Fruit fly (Drosophila melanogaster) whole organism, pupa: ENCODE measurements around the gene Tehao.

Experiments
- CG10348 ChIP-seq: fragments of 200-800 bp; sonication (Bioruptor generic); IDR thresholded peaks from 2 replicates; pipeline ENCODE4 v1.3.6; 2022; ENCODE audit warnings: missing biosample characterization, missing genetic modification characterization
- CG12605 ChIP-seq: fragments of 200-800 bp; sonication (Bioruptor generic); IDR thresholded peaks from 2 replicates; pipeline ENCODE4 v1.3.6; 2022; ENCODE audit warnings: missing biosample characterization, missing genetic modification characterization
- CG13204 ChIP-seq: fragments of 200-800 bp; sonication (Bioruptor generic); optimal IDR thresholded peaks from 2 replicates; lab custom pipeline; 2018; ENCODE audit warnings: missing biosample characterization, mild to moderate bottlenecking, missing genetic modification characterization, moderate library complexity
- CG14655 ChIP-seq: fragments of 200-800 bp; sonication (Bioruptor generic); optimal IDR thresholded peaks from 3 replicates; lab custom pipeline; 2017; ENCODE audit warnings: mild to moderate bottlenecking, missing biosample characterization, missing genetic modification reagents, missing genetic modification characterization
- CG15710 ChIP-seq: fragments of 200-800 bp; sonication (Bioruptor generic); optimal IDR thresholded peaks from 2 replicates; lab custom pipeline; 2018; ENCODE audit warnings: missing biosample characterization, mild to moderate bottlenecking, missing genetic modification characterization, moderate library complexity
- CG17806 ChIP-seq: fragments of 200-800 bp; sonication (Bioruptor generic); optimal IDR thresholded peaks from 2 replicates; lab custom pipeline; 2018; ENCODE audit warnings: missing biosample characterization, mild to moderate bottlenecking, missing genetic modification characterization, moderate library complexity
- CG32121 ChIP-seq: fragments of 200-800 bp; sonication (Bioruptor generic); IDR thresholded peaks from 2 replicates; pipeline ENCODE4 v1.3.6; 2022; ENCODE audit warnings: missing biosample characterization, missing genetic modification characterization
- CG34367 ChIP-seq: fragments of 200-800 bp; sonication (Bioruptor generic); optimal IDR thresholded peaks from 2 replicates; lab custom pipeline; 2018; ENCODE audit warnings: missing biosample characterization, mild to moderate bottlenecking, missing genetic modification characterization
- CG4496 ChIP-seq: fragments of 200-800 bp; sonication (Bioruptor generic); IDR thresholded peaks from 3 replicates; pipeline ENCODE4 v1.3.6; 2022; ENCODE audit warnings: missing biosample characterization, missing genetic modification characterization
- CG8159 ChIP-seq: fragments of 200-800 bp; sonication (Bioruptor generic); optimal IDR thresholded peaks from 3 replicates; lab custom pipeline; 2018; ENCODE audit warnings: missing biosample characterization, mild to moderate bottlenecking, missing genetic modification characterization, moderate library complexity
- CG8301 ChIP-seq: fragments of 200-800 bp; sonication (Bioruptor generic); optimal IDR thresholded peaks from 2 replicates; lab custom pipeline; 2018; ENCODE audit warnings: missing biosample characterization, mild to moderate bottlenecking, missing genetic modification characterization
- CG9948 ChIP-seq: fragments of 200-800 bp; sonication (Bioruptor generic); optimal IDR thresholded peaks from 2 replicates; lab custom pipeline; 2018; ENCODE audit warnings: missing biosample characterization, mild to moderate bottlenecking, missing genetic modification characterization, moderate library complexity
- EcR ChIP-seq: fragments of 200-800 bp; sonication (Bioruptor generic); optimal IDR thresholded peaks from 3 replicates; lab custom pipeline; 2019; ENCODE audit warnings: missing biosample characterization, missing genetic modification characterization, mild to moderate bottlenecking, moderate library complexity, missing genetic modification reagents
- Ets98B ChIP-seq: fragments of 200-800 bp; sonication (Bioruptor generic); IDR thresholded peaks from 2 replicates; pipeline ENCODE4 v1.3.6; 2022; ENCODE audit warnings: missing biosample characterization, missing genetic modification characterization
- Pif1A ChIP-seq: fragments of 200-800 bp; sonication (Bioruptor generic); optimal IDR thresholded peaks from 3 replicates; lab custom pipeline; 2016; ENCODE audit warnings: missing biosample characterization, missing genetic modification characterization
- Pif1B ChIP-seq: fragments of 200-800 bp; sonication (Bioruptor generic); optimal IDR thresholded peaks from 3 replicates; lab custom pipeline; 2016; ENCODE audit warnings: missing biosample characterization, missing genetic modification characterization
- Snoo ChIP-seq: fragments of 200-800 bp; sonication (Bioruptor generic); optimal IDR thresholded peaks from 3 replicates; lab custom pipeline; 2017; ENCODE audit warnings: missing biosample characterization, mild to moderate bottlenecking, missing genetic modification characterization, inconsistent platforms
- fd96Ca ChIP-seq: fragments of 200-800 bp; sonication (Bioruptor generic); IDR thresholded peaks from 3 replicates; pipeline ENCODE4 v1.3.6; 2022; ENCODE audit warnings: missing biosample characterization, missing genetic modification characterization
- gl ChIP-seq: fragments of 200-800 bp; sonication (Bioruptor generic); optimal IDR thresholded peaks from 2 replicates; lab custom pipeline; 2018; ENCODE audit warnings: missing biosample characterization, mild to moderate bottlenecking, missing genetic modification characterization
- rn ChIP-seq: fragments of 200-800 bp; sonication (Bioruptor generic); IDR thresholded peaks from 2 replicates; pipeline ENCODE4 v1.3.6; 2022; ENCODE audit warnings: missing biosample characterization, missing genetic modification characterization

Tehao gene

DNA sequence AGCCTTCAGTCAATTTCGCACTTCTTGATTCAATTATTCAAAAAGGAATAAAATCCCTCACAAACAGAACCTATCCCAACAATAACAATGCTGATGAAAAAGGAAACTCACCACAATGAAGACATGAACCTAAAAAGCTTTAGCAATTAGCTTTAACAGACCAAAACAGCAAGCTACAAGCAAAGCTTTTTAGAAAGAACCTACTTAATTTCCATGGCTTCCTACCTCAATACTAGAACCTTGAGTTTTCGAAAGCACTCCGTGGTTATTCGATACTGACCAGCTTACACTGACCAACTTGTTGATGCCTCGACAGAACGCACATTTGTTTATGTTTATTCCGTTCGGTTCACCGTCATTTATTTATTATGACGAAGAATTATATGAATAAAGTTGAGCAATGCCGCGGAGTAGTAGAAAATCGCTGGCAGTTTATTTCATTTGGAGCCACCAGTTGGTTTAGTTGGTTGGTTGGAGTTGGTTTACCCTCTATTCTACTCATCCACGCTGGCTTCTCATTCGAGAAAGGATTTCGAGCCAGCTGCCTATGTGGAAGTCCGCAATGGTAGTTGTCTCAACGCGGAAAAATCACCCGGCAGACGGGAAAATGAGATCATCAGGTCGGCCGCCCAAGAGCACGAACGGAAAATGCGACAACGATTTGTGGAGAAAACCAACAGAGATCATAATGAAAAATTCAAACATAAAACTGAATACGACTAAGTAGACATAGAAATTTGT lies 23.7 kb downstream of the Tehao start, which contains the start of gene CG42810:
CG42810 (plus strand) TSS at position 691 of the 741 bp plus-strand sequence.
- no peak for TF ChIP-seq CG32121

DNA sequence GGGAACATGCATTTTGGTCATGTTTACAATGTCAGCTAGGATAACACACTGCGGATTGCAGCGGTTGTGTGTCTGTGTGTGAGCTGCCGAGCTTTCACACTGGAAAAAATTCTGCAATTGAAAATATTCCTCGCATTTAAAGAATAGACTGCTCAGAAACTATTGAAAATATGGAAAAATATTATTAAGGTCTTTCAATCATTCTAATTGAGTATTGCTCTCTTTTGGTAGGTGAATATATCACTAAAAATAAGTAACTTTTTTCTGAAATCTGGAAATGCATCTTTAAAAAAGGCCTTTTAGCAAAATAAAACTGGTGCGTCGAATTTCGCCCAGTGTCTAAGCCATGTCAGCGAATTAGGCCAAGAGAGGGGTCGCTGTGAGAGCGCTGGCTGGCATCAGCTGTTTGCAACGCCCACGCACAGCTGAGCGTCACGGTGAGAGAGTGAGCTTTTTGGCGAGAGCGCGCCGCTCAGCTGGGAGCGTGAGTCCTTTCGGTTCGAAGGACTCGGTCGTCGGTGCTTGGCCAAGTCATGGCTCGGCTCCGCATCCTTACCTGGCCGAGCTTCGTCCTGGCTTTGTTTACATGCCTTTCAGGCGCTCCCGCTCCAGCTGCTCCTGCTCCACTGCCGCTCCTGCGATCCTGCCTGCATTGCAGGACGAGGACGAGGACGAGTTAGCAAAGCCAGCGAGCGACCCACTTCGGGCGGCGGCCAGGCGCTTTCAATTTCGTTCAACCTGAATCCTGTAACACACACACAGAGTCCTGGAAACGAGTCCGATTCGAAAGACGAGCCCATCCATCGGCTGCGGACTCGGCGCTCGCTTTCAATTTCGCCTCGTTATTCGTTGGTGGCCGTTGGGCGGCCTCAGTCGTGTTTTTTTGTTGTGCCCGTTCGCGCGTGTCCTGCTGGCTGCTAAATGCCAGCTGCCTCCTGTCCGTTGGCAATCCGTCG lies 25.8 kb downstream of the Tehao start, which contains the start of gene CG46308:
CG46308 (plus strand) TSS at position 864 of the 956 bp plus-strand sequence.
- TF ChIP-seq CG9948 (tag; lab: Kevin White, UChicago) (no peak), CG13204 (GFP tag; lab: Kevin White, UChicago) (no peak), CG8159 (tag; lab: Kevin White, UChicago) (peak; percentile 71), CG34367 (tag; lab: Kevin White, UChicago) (peak; percentile 9), gl (tag; lab: Kevin White, UChicago) (no peak), Pif1A (GFP tag; lab: Kevin White, UChicago) (peak; percentile 34), rn (GFP tag; lab: Robert Waterston, UW) (no peak), CG8301 (tag; lab: Kevin White, UChicago) (peak; percentile 49), CG15710 (peak; percentile 56), CG14655 (GFP tag; lab: Kevin White, UChicago) (peak; percentile 65), CG12605 (GFP tag; lab: Robert Waterston, UW) (no peak), Pif1B (GFP tag; lab: Kevin White, UChicago) (peak; percentile 12), Ets98B (GFP tag; lab: Robert Waterston, UW) (no peak), CG4496 (peak; percentile 11; the same call in 1 of the 3 replicates)

DNA sequence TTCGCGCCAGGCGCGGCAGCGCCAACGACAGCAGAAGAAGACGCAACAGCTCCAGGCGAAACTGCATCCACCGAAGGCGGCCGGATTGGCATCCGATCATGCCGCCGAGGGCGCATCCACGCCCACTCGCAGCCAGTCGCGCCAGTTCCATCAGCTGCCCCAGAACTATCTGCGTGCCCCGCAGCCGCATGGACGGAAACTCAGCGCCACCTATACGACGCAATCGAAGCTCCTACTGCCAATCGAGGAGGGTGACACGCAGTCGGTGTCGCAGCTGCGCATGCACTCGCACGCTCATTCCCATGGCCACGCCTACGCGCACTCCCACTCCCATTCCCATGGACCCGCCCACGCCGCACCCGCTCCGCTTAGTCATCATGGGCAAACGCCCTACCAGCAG lies 39.8 kb downstream of the Tehao start:
- no peak for TF ChIP-seq Pif1A (GFP tag; lab: Kevin White, UChicago)
- no peak for TF ChIP-seq Pif1B (GFP tag; lab: Kevin White, UChicago)
- no peak for TF ChIP-seq fd96Ca (GFP tag; lab: Robert Waterston, UW)
- no peak for TF ChIP-seq CG17806 (tag; lab: Kevin White, UChicago)
- TF ChIP-seq rn (GFP tag; lab: Robert Waterston, UW) = no peak
- TF ChIP-seq CG4496 = no peak
- TF ChIP-seq CG8159 (tag; lab: Kevin White, UChicago) = no peak
- TF ChIP-seq CG32121 = no peak
- no peak for TF ChIP-seq Snoo (tag; lab: Kevin White, UChicago)
- TF ChIP-seq CG13204 (GFP tag; lab: Kevin White, UChicago) = no peak
- TF ChIP-seq Ets98B (GFP tag; lab: Robert Waterston, UW) = no peak
- no peak for TF ChIP-seq CG9948 (tag; lab: Kevin White, UChicago)

DNA sequence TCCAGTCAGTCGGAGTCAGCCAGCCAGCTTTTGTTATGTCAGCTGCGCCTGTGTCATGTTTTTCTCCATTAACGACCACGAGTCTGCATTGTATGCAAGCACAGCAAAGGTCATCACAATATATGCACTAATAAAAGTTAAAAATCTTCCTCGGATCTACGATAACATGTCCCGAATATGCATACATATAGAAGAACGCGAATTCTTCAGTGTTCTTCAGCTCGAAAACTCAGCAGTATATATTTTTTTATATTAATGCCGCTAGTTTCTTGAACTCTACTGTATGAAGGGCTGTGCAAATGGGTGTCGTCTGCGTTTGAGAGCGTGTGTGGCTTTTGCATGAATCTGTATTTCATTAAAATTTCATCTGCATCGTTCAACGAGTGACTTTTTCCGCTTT lies 46.8 kb downstream of the Tehao start:
- TF ChIP-seq Pif1B (GFP tag; lab: Kevin White, UChicago) (no peak), gl (tag; lab: Kevin White, UChicago) (no peak), EcR (GFP tag; lab: Kevin White, UChicago) (no peak), CG34367 (tag; lab: Kevin White, UChicago) (peak; percentile 30), CG8159 (tag; lab: Kevin White, UChicago) (peak; percentile 40), rn (GFP tag; lab: Robert Waterston, UW) (no peak), Ets98B (GFP tag; lab: Robert Waterston, UW) (no peak), Pif1A (GFP tag; lab: Kevin White, UChicago) (peak; percentile 62), Snoo (tag; lab: Kevin White, UChicago) (no peak), CG32121 (no peak), CG15710 (peak; percentile 73), fd96Ca (GFP tag; lab: Robert Waterston, UW) (no peak), CG13204 (GFP tag; lab: Kevin White, UChicago) (peak; percentile 5), CG8301 (tag; lab: Kevin White, UChicago) (no peak), CG17806 (tag; lab: Kevin White, UChicago) (no peak), CG10348 (GFP tag; lab: Robert Waterston, UW) (no peak), CG14655 (GFP tag; lab: Kevin White, UChicago) (peak; percentile 21)
- TF ChIP-seq, all 21 proteins: peak for 6
